Worm (Caenorhabditis elegans) whole organism, late embryonic: ENCODE measurements around the gene F17E9.16.

ENCODE experiments used
- C38D4.7 ChIP-seq: fragments of 200-800 bp; sonication (Bioruptor generic); optimal IDR thresholded peaks from 2 replicates; lab custom pipeline; 2018; ENCODE audit warnings: mild to moderate bottlenecking, missing genetic modification characterization, moderate library complexity, missing compliant biosample characterization
- K09A11.1 ChIP-seq: sonication (generic microtip); optimal IDR thresholded peaks from 2 replicates; lab custom pipeline; 2017; ENCODE audit warnings: antibody characterized with exemption, mild to moderate bottlenecking, missing genetic modification characterization, missing compliant biosample characterization; ENCODE audit not compliant: insufficient read depth
- T23F11.4 ChIP-seq: fragments of 200-800 bp; sonication (Bioruptor generic); optimal IDR thresholded peaks from 2 replicates; lab custom pipeline; 2018; ENCODE audit warnings: mild to moderate bottlenecking, missing genetic modification characterization, missing compliant biosample characterization
- Y22D7AL.16 ChIP-seq: sonication (generic microtip); optimal IDR thresholded peaks from 2 replicates; lab custom pipeline; 2016; ENCODE audit warnings: missing genetic modification characterization, missing compliant biosample characterization
- ama-1 ChIP-seq: fragments of 150-350 bp; optimal IDR thresholded peaks from 2 replicates; lab custom pipeline; 2014
- ceh-14 ChIP-seq: sonication (generic microtip); optimal IDR thresholded peaks from 2 replicates; lab custom pipeline; 2016; ENCODE audit warnings: missing genotype, missing genetic modification characterization, missing compliant biosample characterization
- ceh-19 ChIP-seq: fragments of 200-800 bp; sonication (Bioruptor generic); optimal IDR thresholded peaks from 2 replicates; lab custom pipeline; 2018; ENCODE audit warnings: mild to moderate bottlenecking, missing genetic modification characterization, missing compliant biosample characterization
- ceh-2 ChIP-seq: sonication (generic microtip); optimal IDR thresholded peaks from 2 replicates; lab custom pipeline; 2016; ENCODE audit warnings: missing genotype, missing genetic modification characterization, missing compliant biosample characterization
- ceh-24 ChIP-seq: sonication (generic microtip); optimal IDR thresholded peaks from 2 replicates; lab custom pipeline; 2016; ENCODE audit warnings: mild to moderate bottlenecking, missing genetic modification characterization, missing compliant biosample characterization
- ceh-34 ChIP-seq: sonication (generic microtip); optimal IDR thresholded peaks from 2 replicates; lab custom pipeline; 2016; ENCODE audit warnings: mild to moderate bottlenecking, missing genetic modification characterization, missing compliant biosample characterization
- ceh-48 ChIP-seq: sonication (generic microtip); optimal IDR thresholded peaks from 2 replicates; lab custom pipeline; 2016; ENCODE audit warnings: missing genetic modification characterization, inconsistent platforms, missing compliant biosample characterization
- ceh-6 ChIP-seq: fragments of 200-800 bp; sonication (Bioruptor generic); optimal IDR thresholded peaks from 2 replicates; lab custom pipeline; 2018; ENCODE audit warnings: mild to moderate bottlenecking, missing genetic modification characterization, missing compliant biosample characterization
- ceh-9 ChIP-seq: sonication (generic microtip); optimal IDR thresholded peaks from 2 replicates; lab custom pipeline; 2016; ENCODE audit warnings: mild to moderate bottlenecking, missing genetic modification characterization, inconsistent platforms, missing compliant biosample characterization
- che-1 ChIP-seq: sonication (generic microtip); optimal IDR thresholded peaks from 2 replicates; lab custom pipeline; 2016; ENCODE audit warnings: mild to moderate bottlenecking, missing genetic modification characterization, missing compliant biosample characterization
- dve-1 ChIP-seq: sonication (generic microtip); optimal IDR thresholded peaks from 2 replicates; lab custom pipeline; 2017; ENCODE audit warnings: antibody characterized with exemption, mild to moderate bottlenecking, missing genetic modification characterization, missing compliant biosample characterization
- elt-4 ChIP-seq: sonication (generic microtip); optimal IDR thresholded peaks from 2 replicates; lab custom pipeline; 2016; ENCODE audit warnings: missing genetic modification characterization, missing compliant biosample characterization
- ets-4 ChIP-seq: sonication (generic microtip); optimal IDR thresholded peaks from 2 replicates; lab custom pipeline; 2016; ENCODE audit warnings: missing genetic modification characterization, missing compliant biosample characterization
- fax-1 ChIP-seq: sonication (generic microtip); optimal IDR thresholded peaks from 2 replicates; lab custom pipeline; 2016; ENCODE audit warnings: missing genotype, missing genetic modification characterization, missing compliant biosample characterization
- fkh-10 ChIP-seq: fragments of 150-350 bp; optimal IDR thresholded peaks from 2 replicates; lab custom pipeline; 2014; ENCODE audit warnings: missing biosample characterization, missing genetic modification reagents, missing genetic modification characterization
- gmeb-2 ChIP-seq: sonication (generic microtip); optimal IDR thresholded peaks from 2 replicates; lab custom pipeline; 2016; ENCODE audit warnings: missing genetic modification characterization, inconsistent platforms, missing compliant biosample characterization
- hlh-13 ChIP-seq: fragments of 200-800 bp; sonication (Bioruptor generic); optimal IDR thresholded peaks from 2 replicates; lab custom pipeline; 2018; ENCODE audit warnings: mild to moderate bottlenecking, missing genetic modification characterization, missing compliant biosample characterization
- hlh-30 ChIP-seq: sonication (generic microtip); optimal IDR thresholded peaks from 2 replicates; lab custom pipeline; 2017; ENCODE audit warnings: antibody characterized with exemption, missing genetic modification characterization, missing compliant biosample characterization; ENCODE audit not compliant: insufficient read depth
- hlh-8 ChIP-seq: sonication (generic microtip); optimal IDR thresholded peaks from 2 replicates; lab custom pipeline; 2016; ENCODE audit warnings: missing genotype, missing genetic modification characterization, missing compliant biosample characterization
- lin-11 ChIP-seq: fragments of 200-800 bp; sonication (Bioruptor generic); optimal IDR thresholded peaks from 2 replicates; lab custom pipeline; 2018; ENCODE audit warnings: mild to moderate bottlenecking, missing genetic modification characterization, missing compliant biosample characterization
- madf-2 ChIP-seq: sonication (generic microtip); optimal IDR thresholded peaks from 2 replicates; lab custom pipeline; 2017; ENCODE audit warnings: missing genetic modification characterization, missing compliant biosample characterization
- mec-3 ChIP-seq: sonication (generic microtip); optimal IDR thresholded peaks from 2 replicates; lab custom pipeline; 2016; ENCODE audit warnings: borderline replicate concordance, missing genetic modification characterization, missing compliant biosample characterization
- nfya-1 ChIP-seq: sonication (generic microtip); optimal IDR thresholded peaks from 2 replicates; lab custom pipeline; 2017; ENCODE audit warnings: missing genetic modification characterization, mild to moderate bottlenecking, missing compliant biosample characterization, antibody characterized with exemption, moderate library complexity
- nhr-232 ChIP-seq: sonication (generic microtip); optimal IDR thresholded peaks from 2 replicates; lab custom pipeline; 2016; ENCODE audit warnings: missing genetic modification characterization, missing compliant biosample characterization
- odd-2 ChIP-seq: sonication (generic microtip); optimal IDR thresholded peaks from 2 replicates; lab custom pipeline; 2017; ENCODE audit warnings: antibody characterized with exemption, mild to moderate bottlenecking, missing genetic modification characterization, missing compliant biosample characterization
- pag-3 ChIP-seq: sonication (generic microtip); optimal IDR thresholded peaks from 2 replicates; lab custom pipeline; 2016; ENCODE audit warnings: missing compliant biosample characterization, missing genetic modification characterization, borderline replicate concordance
- pax-1 ChIP-seq: fragments of 150-350 bp; optimal IDR thresholded peaks from 2 replicates; lab custom pipeline; 2014; ENCODE audit warnings: missing biosample characterization, missing genetic modification characterization
- pha-2 ChIP-seq: sonication (generic microtip); optimal IDR thresholded peaks from 2 replicates; lab custom pipeline; 2017; ENCODE audit warnings: mild to moderate bottlenecking, missing genetic modification characterization, missing compliant biosample characterization
- pqm-1 ChIP-seq: sonication (generic microtip); optimal IDR thresholded peaks from 2 replicates; lab custom pipeline; 2016; ENCODE audit warnings: missing genetic modification characterization, missing compliant biosample characterization
- ref-2 ChIP-seq: sonication (generic microtip); optimal IDR thresholded peaks from 2 replicates; lab custom pipeline; 2016; ENCODE audit warnings: missing genetic modification characterization, missing compliant biosample characterization
- rnt-1 ChIP-seq: sonication (generic microtip); optimal IDR thresholded peaks from 2 replicates; lab custom pipeline; 2016; ENCODE audit warnings: missing genetic modification characterization, missing compliant biosample characterization
- sox-4 ChIP-seq: sonication (generic microtip); optimal IDR thresholded peaks from 2 replicates; lab custom pipeline; 2017; ENCODE audit warnings: mild to moderate bottlenecking, missing genetic modification characterization, inconsistent platforms, missing compliant biosample characterization
- syd-9 ChIP-seq: sonication (generic microtip); optimal IDR thresholded peaks from 2 replicates; lab custom pipeline; 2016; ENCODE audit warnings: mild to moderate bottlenecking, missing genetic modification characterization, moderate library complexity, missing compliant biosample characterization
- tbx-2 ChIP-seq: sonication (generic microtip); optimal IDR thresholded peaks from 2 replicates; lab custom pipeline; 2016; ENCODE audit warnings: missing genetic modification characterization, missing compliant biosample characterization
- unc-86 ChIP-seq: sonication (generic microtip); optimal IDR thresholded peaks from 2 replicates; lab custom pipeline; 2016; ENCODE audit warnings: missing genetic modification characterization, missing compliant biosample characterization
- zip-5 ChIP-seq: sonication (generic microtip); optimal IDR thresholded peaks from 2 replicates; lab custom pipeline; 2016; ENCODE audit warnings: missing genetic modification characterization, missing compliant biosample characterization
- ztf-16 ChIP-seq: sonication (generic microtip); optimal IDR thresholded peaks from 2 replicates; lab custom pipeline; 2017; ENCODE audit warnings: missing genetic modification characterization, missing compliant biosample characterization

F17E9.16 gene

ce11 chrIV:8328913-8329312, 23.2 kb upstream of the F17E9.16 start, which contains the start of gene F35H10.2:
F35H10.2 (plus strand) TSS chrIV:8329213.
- no peak for TF ChIP-seq che-1 (tag; lab: Kevin White, UChicago)

DNA sequence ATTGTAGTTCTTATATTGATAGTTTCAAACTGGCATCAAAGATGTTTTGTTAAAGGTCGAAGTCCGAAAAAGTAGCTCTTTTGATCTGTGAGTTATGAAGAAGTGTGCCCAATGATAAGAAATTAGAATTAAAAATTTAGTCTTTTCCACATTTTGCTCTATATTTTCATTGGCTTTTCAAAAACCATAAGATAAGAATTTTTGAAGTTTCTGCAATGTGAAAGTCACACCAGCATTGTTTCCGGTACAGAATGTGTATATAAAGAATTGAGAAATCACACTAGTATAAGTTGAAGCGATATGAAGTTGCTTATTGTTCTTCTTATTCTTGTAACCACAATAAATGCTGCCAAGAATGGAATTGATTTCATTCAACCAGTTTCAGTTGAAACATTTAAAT, 19.6 kb upstream of the F17E9.16 start, which contains the start of gene lys-10:
Gene lys-10 (plus strand): TSS at position 301 of the 400 bp plus-strand sequence.
- TF ChIP-seq ceh-19 (GFP tag; lab: Kevin White, UChicago) (no peak), madf-2 (tag; lab: Kevin White, UChicago) (no peak), syd-9 (tag; lab: Kevin White, UChicago) (no peak), ref-2 (tag; lab: Kevin White, UChicago) (no peak), sox-4 (no peak), tbx-2 (tag; lab: Kevin White, UChicago) (no peak), ceh-14 (tag; lab: Kevin White, UChicago) (no peak), hlh-8 (tag; lab: Kevin White, UChicago) (no peak), unc-86 (tag; lab: Kevin White, UChicago) (no peak), ceh-34 (tag; lab: Kevin White, UChicago) (no peak), zip-5 (tag; lab: Kevin White, UChicago) (no peak), pha-2 (tag; lab: Kevin White, UChicago) (no peak), rnt-1 (tag; lab: Kevin White, UChicago) (no peak), ceh-48 (tag; lab: Kevin White, UChicago) (no peak), gmeb-2 (no peak), dve-1 (tag; lab: Kevin White, UChicago) (no peak), ceh-9 (tag; lab: Kevin White, UChicago) (no peak), nfya-1 (tag; lab: Kevin White, UChicago) (no peak), fax-1 (no peak)
- TF ChIP-seq, all 69 proteins: peak for 0

- TF ChIP-seq ztf-16 (tag; lab: Kevin White, UChicago) (no peak), ceh-24 (tag; lab: Kevin White, UChicago) (no peak), fkh-10 (GFP tag; lab: Kevin White, UChicago) (no peak), pag-3 (no peak), madf-2 (tag; lab: Kevin White, UChicago) (no peak), C38D4.7 (no peak), elt-4 (tag; lab: Kevin White, UChicago) (no peak), lin-11 (tag; lab: Kevin White, UChicago) (no peak), ama-1 (lab: Kevin White, UChicago) (no peak)
These were observed 19.1 kb upstream of the F17E9.16 start for ce11 chrIV:8333034-8333433.

DNA sequence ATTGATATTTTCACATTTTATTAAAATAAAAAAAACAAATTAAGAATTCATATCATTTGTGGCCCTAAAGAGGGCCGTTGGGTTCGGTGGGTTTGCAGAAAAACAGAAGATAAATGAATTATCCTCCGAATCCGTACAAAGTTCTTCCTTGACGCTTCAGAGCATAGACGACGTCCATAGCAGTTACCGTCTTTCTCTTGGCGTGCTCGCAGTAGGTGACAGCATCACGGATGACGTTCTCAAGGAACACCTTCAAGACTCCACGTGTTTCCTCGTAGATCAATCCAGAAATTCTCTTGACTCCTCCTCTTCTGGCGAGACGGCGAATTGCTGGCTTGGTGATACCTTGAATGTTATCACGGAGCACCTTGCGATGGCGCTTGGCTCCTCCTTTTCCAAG, 18.6 kb upstream of the F17E9.16 start:
- TF ChIP-seq zip-5 (tag; lab: Kevin White, UChicago) (no peak), Y22D7AL.16 (tag; lab: Kevin White, UChicago) (no peak), hlh-30 (tag; lab: Kevin White, UChicago) (no peak), ama-1 (lab: Kevin White, UChicago) (peak; percentile 35)
- TF ChIP-seq, all 69 proteins: peak for 1

DNA sequence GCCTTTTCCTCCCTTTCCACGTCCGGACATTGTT, 18.4 kb upstream of the F17E9.16 start, which contains the start of gene his-31:
Gene his-31 (minus strand): TSS at position 30 of the 34 bp plus-strand sequence.
- TF ChIP-seq mec-3 (tag; lab: Kevin White, UChicago) (no peak), ceh-6 (GFP tag; lab: Kevin White, UChicago) (no peak), T23F11.4 (GFP tag; lab: Kevin White, UChicago) (no peak), nhr-232 (no peak), pax-1 (tag; lab: Kevin White, UChicago) (no peak), odd-2 (tag; lab: Kevin White, UChicago) (no peak), pha-2 (tag; lab: Kevin White, UChicago) (no peak), ceh-2 (tag; lab: Kevin White, UChicago) (no peak), K09A11.1 (tag; lab: Kevin White, UChicago) (no peak), ets-4 (tag; lab: Kevin White, UChicago) (no peak), hlh-13 (no peak), pqm-1 (tag; lab: Kevin White, UChicago) (no peak), C38D4.7 (no peak)
- TF ChIP-seq, all 69 proteins: peak for 0
